Worm (Caenorhabditis elegans) whole organism, L4 larva: ENCODE results near the gene C33G3.4.

ENCODE experiments used
- F37D6.2 ChIP-seq: sonication (generic microtip); optimal IDR thresholded peaks from 2 replicates; lab custom pipeline; 2016; ENCODE audit warnings: mild to moderate bottlenecking, missing genetic modification characterization, missing compliant biosample characterization
- F44E2.7 ChIP-seq: fragments of 200-800 bp; sonication (Bioruptor generic); IDR thresholded peaks from 2 replicates; pipeline ENCODE4 v2.1.2; 2022; ENCODE audit warnings: missing genetic modification characterization, missing compliant biosample characterization
- T20F7.1 ChIP-seq: fragments of 200-800 bp; sonication (Bioruptor generic); optimal IDR thresholded peaks from 2 replicates; lab custom pipeline; 2018; ENCODE audit warnings: mild to moderate bottlenecking, missing genetic modification characterization, missing compliant biosample characterization
- Y105C5A.15 ChIP-seq: fragments of 200-800 bp; sonication (Bioruptor generic); IDR thresholded peaks from 2 replicates; pipeline ENCODE4 v1.3.6; 2022; ENCODE audit warnings: missing genetic modification characterization, missing compliant biosample characterization
- Y48G9A.11 ChIP-seq: fragments of 200-800 bp; sonication (Bioruptor generic); IDR thresholded peaks from 2 replicates; pipeline ENCODE4 v1.3.6; 2022; ENCODE audit warnings: missing genetic modification reagents, missing genetic modification characterization, missing compliant biosample characterization
- Y75B8A.6 ChIP-seq: fragments of 200-800 bp; sonication (Bioruptor generic); IDR thresholded peaks from 2 replicates; pipeline ENCODE4 v1.3.6; 2022; ENCODE audit warnings: missing genetic modification reagents, missing genetic modification characterization, missing compliant biosample characterization
- ZK546.5 ChIP-seq, 2 experiments: sonication (generic microtip); optimal IDR thresholded peaks; 2 replicates each; lab custom pipeline; 2017; ENCODE audit warnings: missing biosample characterization in 2 of 2, missing genetic modification characterization in 2 of 2
- aha-1 ChIP-seq: fragments of 150-350 bp; peaks from one replicate; lab custom pipeline; 2014; ENCODE audit warnings: missing biosample characterization, missing genetic modification characterization
- aly-2 ChIP-seq: sonication (generic microtip); optimal IDR thresholded peaks from 2 replicates; lab custom pipeline; 2018; ENCODE audit warnings: missing biosample characterization, missing genetic modification characterization
- ceh-20 ChIP-seq: fragments of 200-800 bp; sonication (Bioruptor generic); IDR thresholded peaks from 2 replicates; pipeline ENCODE4 v1.3.6; 2022; ENCODE audit warnings: missing genetic modification reagents, missing genetic modification characterization, missing compliant biosample characterization
- ceh-28 ChIP-seq: fragments of 150-350 bp; optimal IDR thresholded peaks from 2 replicates; lab custom pipeline; 2014; ENCODE audit warnings: missing biosample characterization, missing genetic modification reagents, missing genetic modification characterization
- ceh-82 ChIP-seq: sonication (generic microtip); optimal IDR thresholded peaks from 2 replicates; lab custom pipeline; 2017; ENCODE audit warnings: missing biosample characterization, missing genetic modification characterization
- cey-2 ChIP-seq: sonication (generic microtip); optimal IDR thresholded peaks from 3 replicates; lab custom pipeline; 2017; ENCODE audit warnings: missing genetic modification characterization, mild to moderate bottlenecking, missing compliant biosample characterization, antibody characterized with exemption, borderline replicate concordance; ENCODE audit not compliant: insufficient read depth
- daf-12 ChIP-seq: fragments of 150-350 bp; optimal IDR thresholded peaks from 2 replicates; lab custom pipeline; 2014; ENCODE audit warnings: missing biosample characterization, missing genetic modification reagents, missing genetic modification characterization
- daf-16 ChIP-seq, 3 experiments: sonication (generic microtip); optimal IDR thresholded peaks; 2 replicates each; lab custom pipeline; 2016 to 2017; ENCODE audit warnings: missing genetic modification characterization in 3 of 3, missing genetic modification reagents in 3 of 3, mild to moderate bottlenecking in 2 of 3, missing compliant biosample characterization in 2 of 3, missing biosample characterization in 1 of 3, moderate library complexity in 1 of 3
- daf-8 ChIP-seq: fragments of 200-800 bp; sonication (Bioruptor generic); IDR thresholded peaks from 2 replicates; pipeline ENCODE4 v1.3.6; 2022; ENCODE audit warnings: missing genetic modification characterization, missing compliant biosample characterization
- dmd-6 ChIP-seq: fragments of 200-800 bp; sonication (Bioruptor generic); IDR thresholded peaks from 2 replicates; pipeline ENCODE4 v1.3.6; 2022; ENCODE audit warnings: missing genetic modification reagents, missing genetic modification characterization, missing compliant biosample characterization
- dmd-9 ChIP-seq: fragments of 200-800 bp; sonication (Bioruptor generic); IDR thresholded peaks from 2 replicates; pipeline ENCODE4 v1.3.6; 2022; ENCODE audit warnings: missing genetic modification reagents, missing genetic modification characterization, missing compliant biosample characterization
- dpl-1 ChIP-seq: fragments of 150-350 bp; optimal IDR thresholded peaks from 2 replicates; lab custom pipeline; 2014; ENCODE audit warnings: missing biosample characterization, missing genetic modification reagents, missing genetic modification characterization
- dve-1 ChIP-seq: sonication (generic microtip); optimal IDR thresholded peaks from 2 replicates; lab custom pipeline; 2017; ENCODE audit warnings: antibody characterized with exemption, mild to moderate bottlenecking, missing genetic modification characterization, missing compliant biosample characterization; ENCODE audit not compliant: insufficient read depth
- egl-27 ChIP-seq: sonication (generic microtip); optimal IDR thresholded peaks from 3 replicates; lab custom pipeline; 2017; ENCODE audit warnings: missing biosample characterization, missing genetic modification reagents, missing genetic modification characterization
- fkh-10 ChIP-seq: fragments of 150-350 bp; optimal IDR thresholded peaks from 2 replicates; lab custom pipeline; 2014; ENCODE audit warnings: missing biosample characterization, missing genetic modification reagents, missing genetic modification characterization
- gei-8 ChIP-seq: fragments of 200-800 bp; sonication (Bioruptor generic); optimal IDR thresholded peaks from 2 replicates; lab custom pipeline; 2018; ENCODE audit warnings: mild to moderate bottlenecking, missing genetic modification characterization, missing compliant biosample characterization
- hlh-11 ChIP-seq: fragments of 200-800 bp; sonication (Bioruptor generic); optimal IDR thresholded peaks from 2 replicates; lab custom pipeline; 2018; ENCODE audit warnings: mild to moderate bottlenecking, missing genetic modification characterization, missing compliant biosample characterization
- hlh-30 ChIP-seq: sonication (generic microtip); optimal IDR thresholded peaks from 2 replicates; lab custom pipeline; 2017; ENCODE audit warnings: antibody characterized with exemption, mild to moderate bottlenecking, missing genetic modification characterization, missing compliant biosample characterization; ENCODE audit not compliant: insufficient read depth
- hmg-1.1 ChIP-seq: fragments of 200-800 bp; sonication (Bioruptor generic); IDR thresholded peaks from 2 replicates; pipeline ENCODE4 v1.3.6; 2022; ENCODE audit warnings: missing genetic modification reagents, missing genetic modification characterization, missing compliant biosample characterization
- lin-15B ChIP-seq: fragments of 150-350 bp; sonication (generic microtip); optimal IDR thresholded peaks from 3 replicates; lab custom pipeline; 2014; ENCODE audit warnings: missing biosample characterization, missing genetic modification characterization
- lin-38 ChIP-seq: fragments of 200-800 bp; sonication (Bioruptor generic); IDR thresholded peaks from 2 replicates; pipeline ENCODE4 v1.3.6; 2022; ENCODE audit warnings: missing genetic modification reagents, missing genetic modification characterization, missing compliant biosample characterization
- lir-3 ChIP-seq: sonication (generic microtip); optimal IDR thresholded peaks from 2 replicates; lab custom pipeline; 2016; ENCODE audit warnings: mild to moderate bottlenecking, missing genetic modification characterization, missing compliant biosample characterization
- madf-5 ChIP-seq, 2 experiments: fragments of 200-800 bp; sonication (Bioruptor generic); IDR thresholded peaks; 2 replicates each; pipeline ENCODE4 v1.3.6; 2022; ENCODE audit warnings: missing compliant biosample characterization in 2 of 2, missing genetic modification characterization in 2 of 2
- mdt-29 ChIP-seq: fragments of 200-800 bp; sonication (Bioruptor generic); IDR thresholded peaks from 2 replicates; pipeline ENCODE4 v1.3.6; 2022; ENCODE audit warnings: missing genetic modification reagents, missing genetic modification characterization, missing compliant biosample characterization
- mep-1 ChIP-seq: fragments of 150-350 bp; sonication (generic microtip); optimal IDR thresholded peaks from 3 replicates; lab custom pipeline; 2014; ENCODE audit warnings: missing biosample characterization, missing genetic modification characterization
- mes-2 ChIP-seq: sonication (generic microtip); optimal IDR thresholded peaks from 2 replicates; lab custom pipeline; 2016; ENCODE audit warnings: missing genotype, mild to moderate bottlenecking, missing genetic modification characterization, missing compliant biosample characterization; ENCODE audit not compliant: poor library complexity, severe bottlenecking
- nhr-10 ChIP-seq: fragments of 150-350 bp; optimal IDR thresholded peaks from 2 replicates; lab custom pipeline; 2014; ENCODE audit warnings: missing biosample characterization, missing genetic modification characterization
- nhr-102 ChIP-seq: sonication (generic microtip); optimal IDR thresholded peaks from 2 replicates; lab custom pipeline; 2016; ENCODE audit warnings: mild to moderate bottlenecking, missing genetic modification characterization, moderate library complexity, missing compliant biosample characterization
- nhr-25 ChIP-seq: sonication (generic microtip); optimal IDR thresholded peaks from 2 replicates; lab custom pipeline; 2017; ENCODE audit warnings: missing genetic modification characterization, mild to moderate bottlenecking, missing compliant biosample characterization, antibody characterized with exemption, moderate library complexity, borderline replicate concordance; ENCODE audit not compliant: insufficient read depth
- nhr-28 ChIP-seq: fragments of 150-350 bp; optimal IDR thresholded peaks from 2 replicates; lab custom pipeline; 2014; ENCODE audit warnings: missing biosample characterization, missing genetic modification characterization
- nhr-42 ChIP-seq: fragments of 200-800 bp; sonication (Bioruptor generic); IDR thresholded peaks from 2 replicates; pipeline ENCODE4 v1.3.6; 2022; ENCODE audit warnings: missing genetic modification characterization, missing compliant biosample characterization
- nhr-48 ChIP-seq: sonication (generic microtip); optimal IDR thresholded peaks from 2 replicates; lab custom pipeline; 2016; ENCODE audit warnings: mild to moderate bottlenecking, missing genetic modification characterization, missing compliant biosample characterization
- nhr-6 ChIP-seq: fragments of 150-350 bp; optimal IDR thresholded peaks from 2 replicates; lab custom pipeline; 2014; ENCODE audit warnings: missing biosample characterization, missing genetic modification characterization
- nhr-76 ChIP-seq: fragments of 150-350 bp; optimal IDR thresholded peaks from 2 replicates; lab custom pipeline; 2014; ENCODE audit warnings: missing biosample characterization, missing genetic modification characterization
- php-3 ChIP-seq: fragments of 200-800 bp; sonication (Bioruptor generic); IDR thresholded peaks from 2 replicates; pipeline ENCODE4 v1.3.6; 2022; ENCODE audit warnings: missing genetic modification reagents, missing genetic modification characterization, missing compliant biosample characterization
- pqm-1 ChIP-seq: sonication (generic microtip); optimal IDR thresholded peaks from 2 replicates; lab custom pipeline; 2017; ENCODE audit warnings: missing biosample characterization, missing genetic modification characterization
- rbr-2 ChIP-seq: sonication (generic microtip); optimal IDR thresholded peaks from 2 replicates; lab custom pipeline; 2016; ENCODE audit warnings: missing genotype, missing genetic modification characterization, missing compliant biosample characterization
- saeg-2 ChIP-seq: fragments of 200-800 bp; sonication (Bioruptor generic); IDR thresholded peaks from 2 replicates; pipeline ENCODE4 v1.3.6; 2022; ENCODE audit warnings: missing genetic modification reagents, missing genetic modification characterization, missing compliant biosample characterization
- set-16 ChIP-seq: fragments of 200-800 bp; sonication (Bioruptor generic); IDR thresholded peaks from 2 replicates; pipeline ENCODE4 v1.3.6; 2022; ENCODE audit warnings: missing genetic modification reagents, missing genetic modification characterization, missing compliant biosample characterization
- unc-39 ChIP-seq: sonication (generic microtip); optimal IDR thresholded peaks from 2 replicates; lab custom pipeline; 2017; ENCODE audit warnings: missing biosample characterization, missing genetic modification characterization
- zip-11 ChIP-seq: fragments of 200-800 bp; sonication (Bioruptor generic); IDR thresholded peaks from 2 replicates; pipeline ENCODE4 v1.3.6; 2022; ENCODE audit warnings: missing genetic modification characterization, missing compliant biosample characterization

Gene C33G3.4

DNA sequence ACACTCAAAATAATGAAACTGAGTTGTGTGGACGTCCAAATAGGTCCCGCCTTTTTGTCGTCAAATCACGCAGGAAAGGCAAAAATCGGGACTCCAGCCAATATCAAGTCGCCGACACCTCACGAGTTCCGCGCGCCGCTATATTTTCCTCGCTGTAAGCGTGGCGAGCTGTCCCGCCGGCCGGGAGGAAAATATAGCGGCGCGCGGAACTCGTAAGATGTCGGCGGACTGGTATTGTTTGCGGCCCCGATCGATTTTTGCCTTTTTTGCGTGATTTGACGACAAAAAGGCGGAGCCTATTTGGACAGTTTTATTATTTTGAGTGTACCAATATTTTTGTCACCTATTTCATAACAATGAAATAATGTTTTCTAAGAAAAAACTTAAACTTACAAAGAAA is 8.2 kb upstream of the C33G3.4 start:
- TF ChIP-seq set-16 (GFP tag; lab: Robert Waterston, UW), result peak; percentile 49
- TF ChIP-seq mep-1 (tag; lab: Kevin White, UChicago), result no peak
- TF ChIP-seq lin-38 (GFP tag; lab: Robert Waterston, UW), result no peak
- TF ChIP-seq dpl-1 (GFP tag; lab: Kevin White, UChicago), result no peak

DNA sequence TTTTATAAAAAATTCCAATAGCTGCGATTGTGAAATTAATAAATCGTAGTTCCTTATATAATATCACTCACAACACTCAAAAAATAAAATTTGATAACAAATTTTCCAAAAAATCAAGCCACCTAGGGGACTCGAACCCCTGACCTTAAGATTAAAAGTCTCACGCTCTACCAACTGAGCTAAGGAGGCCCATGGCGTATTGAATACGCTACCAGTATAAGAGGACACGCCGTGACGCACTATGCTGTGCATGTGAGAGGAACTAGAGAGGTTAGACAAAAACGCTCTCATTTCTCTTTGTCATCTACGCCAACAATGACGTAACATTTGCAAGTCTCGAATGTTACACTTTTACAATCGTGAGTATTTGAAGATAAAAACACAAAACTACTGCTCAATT is 7.1 kb upstream of the C33G3.4 start:
- TF ChIP-seq pqm-1 (tag; lab: Kevin White, UChicago) (peak; percentile 49), T20F7.1 (GFP tag; lab: Kevin White, UChicago) (peak; percentile 79), mes-2 (tag; lab: Kevin White, UChicago) (peak; percentile 92), nhr-42 (GFP tag; lab: Robert Waterston, UW) (peak; percentile 88), hlh-11 (tag; lab: Kevin White, UChicago) (peak; percentile 87), Y75B8A.6 (GFP tag; lab: Robert Waterston, UW) (peak; percentile 75; the same call in 1 of the 2 replicates), egl-27 (peak; percentile 41), cey-2 (no peak), daf-16 (GFP tag; optimal IDR thresholded peaks at IDR 0.05; lab: Kevin White, UChicago) (peak; percentile 90 to 91), daf-16 (tag; optimal IDR thresholded peaks at IDR 0.05; lab: Kevin White, UChicago) (peak; percentile 91), dmd-9 (GFP tag; lab: Robert Waterston, UW) (peak; percentile 91), dve-1 (tag; lab: Kevin White, UChicago) (peak; percentile 90), set-16 (GFP tag; lab: Robert Waterston, UW) (no peak), Y105C5A.15 (GFP tag; lab: Robert Waterston, UW) (peak; percentile 98), mdt-29 (GFP tag; lab: Robert Waterston, UW) (peak; percentile 80), ceh-82 (tag; lab: Kevin White, UChicago) (no peak), php-3 (peak; percentile 90), aha-1 (tag; lab: Kevin White, UChicago) (peak; percentile 85), hlh-30 (tag; lab: Kevin White, UChicago) (peak; percentile 88), F37D6.2 (tag; lab: Kevin White, UChicago) (peak; percentile 81), rbr-2 (tag; lab: Kevin White, UChicago) (peak; percentile 92), nhr-6 (peak; percentile 76), unc-39 (tag; lab: Kevin White, UChicago) (no peak), nhr-10 (tag; lab: Kevin White, UChicago) (peak; percentile 48), hmg-1.1 (GFP tag; lab: Robert Waterston, UW) (peak; percentile 99), ceh-28 (tag; lab: Kevin White, UChicago) (peak; percentile 18), nhr-102 (tag; lab: Kevin White, UChicago) (peak; percentile 69), ZK546.5 (tag; optimal IDR thresholded peaks at IDR 0.05; lab: Kevin White, UChicago) (no peak), nhr-25 (tag; lab: Kevin White, UChicago) (peak; percentile 44), F44E2.7 (GFP tag; lab: Robert Waterston, UW) (peak; percentile 92; the same call in 1 of the 2 replicates), ceh-20 (GFP tag; lab: Robert Waterston, UW) (peak; percentile 96), lin-15B (tag; lab: Kevin White, UChicago) (peak; percentile 22), dmd-6 (GFP tag; lab: Robert Waterston, UW) (peak; percentile 90), zip-11 (GFP tag; lab: Robert Waterston, UW) (peak; percentile 87), lir-3 (tag; lab: Kevin White, UChicago) (peak; percentile 86), saeg-2 (GFP tag; lab: Robert Waterston, UW) (peak; percentile 88), madf-5 (GFP tag; IDR thresholded peaks at IDR 0.05; lab: Robert Waterston, UW) (peak; percentile 98), nhr-28 (tag; lab: Kevin White, UChicago) (peak; percentile 87), fkh-10 (GFP tag; lab: Kevin White, UChicago) (peak; percentile 28), daf-12 (no peak), Y48G9A.11 (GFP tag; lab: Robert Waterston, UW) (peak; percentile 79), daf-8 (GFP tag; lab: Robert Waterston, UW) (peak; percentile 42; the same call in 1 of the 2 replicates), nhr-76 (tag; lab: Kevin White, UChicago) (no peak), nhr-48 (peak; percentile 83), aly-2 (tag; lab: Kevin White, UChicago) (peak; percentile 56), gei-8 (GFP tag; lab: Kevin White, UChicago) (peak; percentile 85)
